Worm (Caenorhabditis elegans) whole organism, mixed stage, embryonic: Measurements from ENCODE around the gene ZC239.21.

Experiments used
- blmp-1 ChIP-seq: fragments of 150-350 bp; optimal IDR thresholded peaks from 2 replicates; lab custom pipeline; 2014; ENCODE audit warnings: missing biosample characterization, missing genetic modification characterization
- ceh-83 ChIP-seq: fragments of 200-800 bp; sonication (Bioruptor generic); optimal IDR thresholded peaks from 2 replicates; lab custom pipeline; 2018; ENCODE audit warnings: mild to moderate bottlenecking, missing genetic modification characterization, missing compliant biosample characterization
- ces-1 ChIP-seq: fragments of 150-350 bp; optimal IDR thresholded peaks from 2 replicates; lab custom pipeline; 2014; ENCODE audit warnings: missing biosample characterization, missing genetic modification reagents, missing genetic modification characterization
- cnd-1 ChIP-seq: fragments of 200-800 bp; sonication (Bioruptor generic); optimal IDR thresholded peaks from 2 replicates; lab custom pipeline; 2018; ENCODE audit warnings: mild to moderate bottlenecking, missing genetic modification characterization, missing compliant biosample characterization
- elt-3 ChIP-seq: fragments of 150-350 bp; optimal IDR thresholded peaks from 2 replicates; lab custom pipeline; 2014; ENCODE audit warnings: missing biosample characterization, missing genetic modification characterization
- nhr-12 ChIP-seq: fragments of 150-350 bp; optimal IDR thresholded peaks from 2 replicates; lab custom pipeline; 2014; ENCODE audit warnings: missing biosample characterization, missing genetic modification characterization
- nhr-76 ChIP-seq: sonication (generic microtip); optimal IDR thresholded peaks from 2 replicates; lab custom pipeline; 2017; ENCODE audit warnings: missing biosample characterization, missing genetic modification characterization
- pha-4 ChIP-seq: fragments of 150-350 bp; optimal IDR thresholded peaks from 2 replicates; lab custom pipeline; 2018; ENCODE audit warnings: missing biosample characterization, missing genetic modification reagents, missing genetic modification characterization
- snpc-4 ChIP-seq: fragments of 150-350 bp; optimal IDR thresholded peaks from 2 replicates; lab custom pipeline; 2014; ENCODE audit warnings: missing biosample characterization, missing genetic modification characterization
- unc-120 ChIP-seq: sonication (generic microtip); optimal IDR thresholded peaks from 2 replicates; lab custom pipeline; 2017; ENCODE audit warnings: missing genetic modification characterization, missing compliant biosample characterization; ENCODE audit not compliant: poor library complexity, severe bottlenecking
- unc-39 ChIP-seq: fragments of 150-350 bp; optimal IDR thresholded peaks from 2 replicates; lab custom pipeline; 2014; ENCODE audit warnings: missing biosample characterization, missing genetic modification characterization
- unc-62 ChIP-seq: fragments of 150-350 bp; optimal IDR thresholded peaks from 2 replicates; lab custom pipeline; 2014; ENCODE audit warnings: missing biosample characterization, missing genetic modification reagents, missing genetic modification characterization
- ztf-11 ChIP-seq: fragments of 150-350 bp; optimal IDR thresholded peaks from 2 replicates; lab custom pipeline; 2014; ENCODE audit warnings: missing biosample characterization, missing genetic modification characterization

DNA sequence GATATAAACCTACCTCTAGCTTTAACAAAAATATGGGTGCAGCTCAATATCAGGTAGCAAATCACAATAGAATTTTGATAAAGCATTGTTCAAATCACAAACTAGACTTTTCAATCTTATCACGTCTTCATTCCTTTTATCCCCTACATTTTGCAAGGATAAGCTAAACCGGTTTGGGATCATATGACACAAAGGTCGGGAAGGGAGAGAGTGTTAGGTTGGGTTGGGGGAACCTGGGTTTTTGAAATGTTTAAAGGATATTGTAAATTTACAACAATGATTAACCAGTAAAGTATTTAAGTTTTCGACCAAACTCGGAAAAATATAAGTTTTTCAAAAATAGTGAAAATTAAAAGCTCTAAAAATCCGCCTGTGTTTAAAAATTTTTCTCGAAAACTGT, 37.3 kb downstream of the ZC239.21 start, which contains the start of gene C17F4.12:
- TF ChIP-seq unc-62 (GFP tag; lab: Kevin White, UChicago), result no peak
- TF ChIP-seq ceh-83 (GFP tag; lab: Kevin White, UChicago), result no peak
- TF ChIP-seq ces-1, result no peak
- TF ChIP-seq pha-4, result no peak
- TF ChIP-seq cnd-1, result no peak
- TF ChIP-seq unc-39 (tag; lab: Kevin White, UChicago), result no peak
- TF ChIP-seq snpc-4 (tag; lab: Kevin White, UChicago), result no peak
- no peak for TF ChIP-seq nhr-12
- no peak for TF ChIP-seq elt-3 (tag; lab: Kevin White, UChicago)
- no peak for TF ChIP-seq unc-120 (tag; lab: Kevin White, UChicago)
- no peak for TF ChIP-seq ztf-11 (tag; lab: Kevin White, UChicago)
- TF ChIP-seq blmp-1 (tag; lab: Kevin White, UChicago), result no peak
- no peak for TF ChIP-seq nhr-76 (tag; lab: Kevin White, UChicago)
